Fruit fly (Drosophila melanogaster) whole organism, embryonic: ENCODE results near the gene Crz.

Experiments used
- B-H1 ChIP-seq: fragments of 200-800 bp; sonication (Bioruptor generic); IDR thresholded peaks from 3 replicates; pipeline ENCODE4 v1.3.6; 2022; ENCODE audit warnings: missing biosample characterization, missing genetic modification characterization
- CG13775 ChIP-seq: fragments of 200-800 bp; sonication (Bioruptor generic); optimal IDR thresholded peaks from 3 replicates; lab custom pipeline; 2017; ENCODE audit warnings: missing biosample characterization, mild to moderate bottlenecking, missing genetic modification characterization
- CG13894 ChIP-seq: fragments of 200-800 bp; sonication (Bioruptor generic); optimal IDR thresholded peaks from 3 replicates; lab custom pipeline; 2018; ENCODE audit warnings: missing biosample characterization, mild to moderate bottlenecking, missing genetic modification characterization, moderate library complexity
- CG1529 ChIP-seq: fragments of 200-800 bp; sonication (Bioruptor generic); optimal IDR thresholded peaks from 3 replicates; lab custom pipeline; 2018; ENCODE audit warnings: missing biosample characterization, missing genetic modification characterization
- CG16815 ChIP-seq: fragments of 200-800 bp; sonication (Bioruptor generic); optimal IDR thresholded peaks from 3 replicates; lab custom pipeline; 2017; ENCODE audit warnings: missing biosample characterization, mild to moderate bottlenecking, missing genetic modification characterization
- CG2120 ChIP-seq: fragments of 200-800 bp; sonication (Bioruptor generic); optimal IDR thresholded peaks from 3 replicates; lab custom pipeline; 2016; ENCODE audit warnings: missing biosample characterization, missing genetic modification characterization
- CG3065 ChIP-seq: fragments of 200-800 bp; sonication (Bioruptor generic); optimal IDR thresholded peaks from 2 replicates; lab custom pipeline; 2016; ENCODE audit warnings: missing biosample characterization, missing genetic modification characterization
- CG3163 ChIP-seq: fragments of 200-800 bp; sonication (Bioruptor generic); optimal IDR thresholded peaks from 3 replicates; lab custom pipeline; 2016; ENCODE audit warnings: missing biosample characterization, missing genetic modification characterization
- CG32532 ChIP-seq: fragments of 200-800 bp; sonication (Bioruptor generic); IDR thresholded peaks from 2 replicates; pipeline ENCODE4 v1.3.6; 2022; ENCODE audit warnings: missing biosample characterization, missing genetic modification characterization
- CG6272 ChIP-seq: fragments of 200-800 bp; sonication (Bioruptor generic); IDR thresholded peaks from 2 replicates; pipeline ENCODE4 v1.3.6; 2022; ENCODE audit warnings: missing biosample characterization, missing genetic modification characterization
- CG6689 ChIP-seq: fragments of 200-800 bp; sonication (Bioruptor generic); IDR thresholded peaks from 2 replicates; pipeline ENCODE4 v1.3.6; 2022; ENCODE audit warnings: missing biosample characterization, missing genetic modification characterization
- CG7556 ChIP-seq: fragments of 200-800 bp; sonication (Bioruptor generic); optimal IDR thresholded peaks from 2 replicates; lab custom pipeline; 2017; ENCODE audit warnings: missing biosample characterization, mild to moderate bottlenecking, missing genetic modification characterization
- CG7745 ChIP-seq: fragments of 200-800 bp; sonication (Bioruptor generic); optimal IDR thresholded peaks from 2 replicates; lab custom pipeline; 2018; ENCODE audit warnings: missing biosample characterization, mild to moderate bottlenecking, missing genetic modification characterization, moderate library complexity
- CG7987 ChIP-seq: fragments of 200-800 bp; sonication (Bioruptor generic); optimal IDR thresholded peaks from 2 replicates; lab custom pipeline; 2018; ENCODE audit warnings: missing biosample characterization, mild to moderate bottlenecking, missing genetic modification characterization, moderate library complexity
- CG9817 ChIP-seq: fragments of 200-800 bp; sonication (Bioruptor generic); optimal IDR thresholded peaks from 2 replicates; lab custom pipeline; 2018; ENCODE audit warnings: missing biosample characterization, mild to moderate bottlenecking, missing genetic modification characterization, moderate library complexity
- CHES-1-like ChIP-seq: fragments of 200-800 bp; sonication (Bioruptor generic); optimal IDR thresholded peaks from 2 replicates; lab custom pipeline; 2016; ENCODE audit warnings: missing biosample characterization, missing genetic modification characterization
- ERR ChIP-seq: fragments of 200-800 bp; sonication (Bioruptor generic); optimal IDR thresholded peaks from 2 replicates; lab custom pipeline; 2016; ENCODE audit warnings: missing biosample characterization, missing genetic modification characterization
- HmgD ChIP-seq: fragments of 200-800 bp; sonication (Bioruptor generic); optimal IDR thresholded peaks from 3 replicates; lab custom pipeline; 2016; ENCODE audit warnings: missing biosample characterization, missing genetic modification characterization
- Hr78 ChIP-seq, 2 experiments: fragments of 200-800 bp in 1 of 2; fragments of >200 bp in 1 of 2; sonication (Bioruptor generic) in 1 of 2; optimal IDR thresholded peaks; 2 replicates each; lab custom pipeline; 2017 to 2019; ENCODE audit warnings: missing biosample characterization in 2 of 2, missing genetic modification characterization in 2 of 2, mild to moderate bottlenecking in 1 of 2, moderate library complexity in 1 of 2
- Lpt ChIP-seq: fragments of >200 bp; optimal IDR thresholded peaks from 2 replicates; lab custom pipeline; 2018; ENCODE audit warnings: missing biosample characterization, missing genetic modification characterization
- Meics ChIP-seq: fragments of 200-800 bp; sonication (Bioruptor generic); optimal IDR thresholded peaks from 2 replicates; lab custom pipeline; 2017; ENCODE audit warnings: missing biosample characterization, mild to moderate bottlenecking, missing genetic modification characterization
- NFAT ChIP-seq: fragments of 200-800 bp; sonication (Bioruptor generic); IDR thresholded peaks from 2 replicates; pipeline ENCODE4 v1.3.6; 2022; ENCODE audit warnings: missing biosample characterization, missing genetic modification characterization
- Sox100B ChIP-seq: fragments of 200-800 bp; sonication (Bioruptor generic); optimal IDR thresholded peaks from 3 replicates; lab custom pipeline; 2018; ENCODE audit warnings: missing biosample characterization, mild to moderate bottlenecking, missing genetic modification characterization
- TFAM ChIP-seq: fragments of 200-800 bp; sonication (Bioruptor generic); optimal IDR thresholded peaks from 2 replicates; lab custom pipeline; 2017; ENCODE audit warnings: missing biosample characterization, missing genetic modification characterization, inconsistent platforms
- Vsx1 ChIP-seq: fragments of 200-800 bp; sonication (Bioruptor generic); optimal IDR thresholded peaks from 2 replicates; lab custom pipeline; 2017; ENCODE audit warnings: missing biosample characterization, mild to moderate bottlenecking, missing genetic modification characterization, missing genetic modification reagents
- ab ChIP-seq: fragments of 200-800 bp; sonication (Bioruptor generic); optimal IDR thresholded peaks from 2 replicates; lab custom pipeline; 2016; ENCODE audit warnings: missing biosample characterization, missing genetic modification characterization
- az2 ChIP-seq: fragments of 200-800 bp; sonication (Bioruptor generic); optimal IDR thresholded peaks from 3 replicates; lab custom pipeline; 2016; ENCODE audit warnings: missing biosample characterization, missing genetic modification characterization
- bowl ChIP-seq: fragments of 200-800 bp; sonication (Bioruptor generic); IDR thresholded peaks from 2 replicates; pipeline ENCODE4 v1.3.6; 2022; ENCODE audit warnings: missing biosample characterization, missing genetic modification characterization
- ci ChIP-seq: fragments of 200-800 bp; sonication (Bioruptor generic); IDR thresholded peaks from 3 replicates; pipeline ENCODE4 v1.3.6; 2022; ENCODE audit warnings: missing biosample characterization, missing genetic modification characterization
- crol ChIP-seq: fragments of 200-800 bp; sonication (Bioruptor generic); IDR thresholded peaks from 2 replicates; pipeline ENCODE4 v1.3.6; 2022; ENCODE audit warnings: missing biosample characterization, missing genetic modification characterization
- da ChIP-seq: fragments of 200-800 bp; sonication (Bioruptor generic); optimal IDR thresholded peaks from 2 replicates; lab custom pipeline; 2016; ENCODE audit warnings: missing biosample characterization, missing genetic modification characterization
- dimm ChIP-seq: fragments of 200-800 bp; sonication (Bioruptor generic); IDR thresholded peaks from 2 replicates; pipeline ENCODE4 v1.3.6; 2022; ENCODE audit warnings: missing biosample characterization, missing genetic modification characterization
- gro ChIP-seq: fragments of 200-800 bp; sonication (Bioruptor generic); optimal IDR thresholded peaks from 2 replicates; lab custom pipeline; 2016; ENCODE audit warnings: missing biosample characterization, missing genetic modification characterization
- gsb ChIP-seq: fragments of 200-800 bp; sonication (Bioruptor generic); IDR thresholded peaks from 2 replicates; pipeline ENCODE4 v1.3.6; 2022; ENCODE audit warnings: missing biosample characterization, missing genetic modification characterization
- jigr1 ChIP-seq: fragments of 200-800 bp; sonication (Bioruptor generic); IDR thresholded peaks from 3 replicates; pipeline ENCODE4 v1.3.6; 2022; ENCODE audit warnings: missing biosample characterization, missing genetic modification characterization
- kah ChIP-seq: fragments of 200-800 bp; sonication (Bioruptor generic); optimal IDR thresholded peaks from 2 replicates; lab custom pipeline; 2018; ENCODE audit warnings: missing biosample characterization, mild to moderate bottlenecking, missing genetic modification characterization
- knrl ChIP-seq: fragments of 200-800 bp; sonication (Bioruptor generic); IDR thresholded peaks from 3 replicates; pipeline ENCODE4 v1.3.6; 2022; ENCODE audit warnings: missing biosample characterization, missing genetic modification characterization; ENCODE audit not compliant: partially characterized antibody
- lola ChIP-seq, 3 experiments: fragments of >200 bp in 2 of 3; fragments of 200-800 bp in 1 of 3; sonication (Bioruptor generic) in 1 of 3; optimal IDR thresholded peaks; 2 replicates each; lab custom pipeline; 2017 to 2019; ENCODE audit warnings: missing biosample characterization in 3 of 3, missing genetic modification characterization in 3 of 3, mild to moderate bottlenecking in 1 of 3, moderate library complexity in 1 of 3
- mam ChIP-seq: fragments of 200-800 bp; sonication (Bioruptor generic); optimal IDR thresholded peaks from 3 replicates; lab custom pipeline; 2016; ENCODE audit warnings: missing biosample characterization, missing genetic modification characterization
- org-1 ChIP-seq: fragments of 200-800 bp; sonication (Bioruptor generic); optimal IDR thresholded peaks from 2 replicates; lab custom pipeline; 2017; ENCODE audit warnings: missing biosample characterization, missing genetic modification characterization
- phol ChIP-seq: fragments of 200-800 bp; sonication (Bioruptor generic); optimal IDR thresholded peaks from 3 replicates; lab custom pipeline; 2018; ENCODE audit warnings: missing biosample characterization, mild to moderate bottlenecking, missing genetic modification characterization, moderate library complexity
- pum ChIP-seq: fragments of 200-800 bp; sonication (Bioruptor generic); optimal IDR thresholded peaks from 2 replicates; lab custom pipeline; 2016; ENCODE audit warnings: missing biosample characterization, missing genetic modification characterization
- pzg ChIP-seq: fragments of 200-800 bp; sonication (Bioruptor generic); optimal IDR thresholded peaks from 3 replicates; lab custom pipeline; 2018; ENCODE audit warnings: missing biosample characterization, mild to moderate bottlenecking, missing genetic modification characterization, moderate library complexity
- sens ChIP-seq: fragments of 200-800 bp; sonication (Bioruptor generic); peaks from one replicate; lab custom pipeline; 2016; ENCODE audit warnings: missing biosample characterization, missing genetic modification characterization
- sob ChIP-seq: fragments of 200-800 bp; sonication (Bioruptor generic); IDR thresholded peaks from 2 replicates; pipeline ENCODE4 v1.3.6; 2022; ENCODE audit warnings: missing biosample characterization, missing genetic modification characterization
- stwl ChIP-seq: fragments of 200-800 bp; sonication (Bioruptor generic); optimal IDR thresholded peaks from 3 replicates; lab custom pipeline; 2018; ENCODE audit warnings: missing biosample characterization, mild to moderate bottlenecking, missing genetic modification characterization, moderate library complexity
- tgo ChIP-seq: fragments of 200-800 bp; sonication (Bioruptor generic); IDR thresholded peaks from 3 replicates; pipeline ENCODE4 v1.3.6; 2022; ENCODE audit warnings: missing biosample characterization, missing genetic modification characterization
- tin ChIP-seq: fragments of 200-800 bp; sonication (Bioruptor generic); optimal IDR thresholded peaks from 3 replicates; lab custom pipeline; 2016; ENCODE audit warnings: missing biosample characterization, missing genetic modification characterization
- unc-4 ChIP-seq: fragments of 200-800 bp; sonication (Bioruptor generic); IDR thresholded peaks from 2 replicates; pipeline ENCODE4 v1.3.6; 2022; ENCODE audit warnings: missing biosample characterization, missing genetic modification characterization; ENCODE audit not compliant: partially characterized antibody
- yki ChIP-seq: fragments of >200 bp; optimal IDR thresholded peaks from 3 replicates; lab custom pipeline; 2018
- zen ChIP-seq: fragments of 200-800 bp; sonication (Bioruptor generic); optimal IDR thresholded peaks from 3 replicates; lab custom pipeline; 2018; ENCODE audit warnings: missing biosample characterization, mild to moderate bottlenecking, missing genetic modification characterization, moderate library complexity

Crz gene

dm6 chr3R:14278523-14279303 lies 35.9 kb upstream of the Crz start (continued):
- TF ChIP-seq CG7556: no peak
- 0 out of 3 replicates have a peak, but pooled peaks have one; percentile 37 for TF ChIP-seq ci (GFP tag; lab: Robert Waterston, UW)
- TF ChIP-seq CG32532 (GFP tag; lab: Robert Waterston, UW): no peak; the same call in 1 of the 2 replicates
- TF ChIP-seq CG6689: peak; percentile 25
- TF ChIP-seq CG3065: no peak
- TF ChIP-seq zen: no peak
- TF ChIP-seq tin: no peak
- no peak for TF ChIP-seq CG6272 (GFP tag; lab: Robert Waterston, UW)
- peak; percentile 44 for TF ChIP-seq HmgD
- no peak for TF ChIP-seq Hr78 (GFP tag; optimal IDR thresholded peaks at IDR 0.05; lab: Kevin White, UChicago)
- TF ChIP-seq NFAT: no peak
- TF ChIP-seq CG3163 (GFP tag; lab: Kevin White, UChicago): peak; percentile 3
- TF ChIP-seq unc-4 (GFP tag; lab: Robert Waterston, UW): no peak
- no peak for TF ChIP-seq knrl
- no peak for TF ChIP-seq lola (GFP tag; optimal IDR thresholded peaks at IDR 0.05; lab: Kevin White, UChicago)
- TF ChIP-seq dimm: no peak
- no peak for TF ChIP-seq jigr1
- TF ChIP-seq tgo (GFP tag; lab: Robert Waterston, UW): no peak
- TF ChIP-seq CG1529 (GFP tag; lab: Kevin White, UChicago): no peak
- TF ChIP-seq TFAM (GFP tag; lab: Kevin White, UChicago): no peak
- TF ChIP-seq org-1: no peak
- TF ChIP-seq CG9817: no peak
- TF ChIP-seq az2: no peak
- no peak for TF ChIP-seq CG13775 (GFP tag; lab: Kevin White, UChicago)
- TF ChIP-seq CG13894 (tag; lab: Kevin White, UChicago): no peak
- no peak for TF ChIP-seq CG16815
- peak; percentile 11 for TF ChIP-seq CG7745
- no peak for TF ChIP-seq Vsx1 (GFP tag; lab: Kevin White, UChicago)
- TF ChIP-seq CG2120 (GFP tag; lab: Kevin White, UChicago): no peak
- no peak for TF ChIP-seq pzg (GFP tag; lab: Kevin White, UChicago)
- TF ChIP-seq B-H1 (GFP tag; lab: Robert Waterston, UW): no peak
- TF ChIP-seq sens (GFP tag; lab: Kevin White, UChicago): peak; percentile 54
- TF ChIP-seq yki: peak; percentile 86
- peak; percentile 15 for TF ChIP-seq phol (tag; lab: Kevin White, UChicago)
- TF ChIP-seq sob (GFP tag; lab: Robert Waterston, UW): 0 out of 2 replicates have a peak, but pooled peaks have one; percentile 43
- no peak for TF ChIP-seq bowl
- no peak for TF ChIP-seq Sox100B
- no peak for TF ChIP-seq CHES-1-like
- peak; percentile 1 for TF ChIP-seq kah
- no peak for TF ChIP-seq da (GFP tag; lab: Kevin White, UChicago)
- TF ChIP-seq CG7987 (GFP tag; lab: Kevin White, UChicago): no peak
- peak; percentile 18 for TF ChIP-seq mam (GFP tag; lab: Kevin White, UChicago)
- no peak for TF ChIP-seq gsb (GFP tag; lab: Robert Waterston, UW)
- TF ChIP-seq gro: peak; percentile 13
- TF ChIP-seq crol (GFP tag; lab: Robert Waterston, UW): no peak
- TF ChIP-seq ab (GFP tag; lab: Kevin White, UChicago): no peak
- no peak for TF ChIP-seq ERR (GFP tag; lab: Kevin White, UChicago)
- TF ChIP-seq pum (GFP tag; lab: Kevin White, UChicago): no peak
- no peak for TF ChIP-seq Meics (GFP tag; lab: Kevin White, UChicago)
- peak; percentile 7 for TF ChIP-seq Lpt (GFP tag; lab: Kevin White, UChicago)
- TF ChIP-seq stwl (tag; lab: Kevin White, UChicago): no peak
